Fruit fly (Drosophila melanogaster) whole organism, pupa: ENCODE measurements around the gene CG6028.
A peak's percentile ranks its signal among the peaks of the same experiment; 100 is the strongest.

Source experiments
- CG12605 ChIP-seq: fragments of 200-800 bp; sonication (Bioruptor generic); IDR thresholded peaks from 2 replicates; pipeline ENCODE4 v1.3.6; 2022; ENCODE audit warnings: missing biosample characterization, missing genetic modification characterization
- CG17806 ChIP-seq: fragments of 200-800 bp; sonication (Bioruptor generic); optimal IDR thresholded peaks from 2 replicates; lab custom pipeline; 2018; ENCODE audit warnings: missing biosample characterization, mild to moderate bottlenecking, missing genetic modification characterization, moderate library complexity
- CG32121 ChIP-seq: fragments of 200-800 bp; sonication (Bioruptor generic); IDR thresholded peaks from 2 replicates; pipeline ENCODE4 v1.3.6; 2022; ENCODE audit warnings: missing biosample characterization, missing genetic modification characterization
- CG8159 ChIP-seq: fragments of 200-800 bp; sonication (Bioruptor generic); optimal IDR thresholded peaks from 3 replicates; lab custom pipeline; 2018; ENCODE audit warnings: missing biosample characterization, mild to moderate bottlenecking, missing genetic modification characterization, moderate library complexity
- CG8301 ChIP-seq: fragments of 200-800 bp; sonication (Bioruptor generic); optimal IDR thresholded peaks from 2 replicates; lab custom pipeline; 2018; ENCODE audit warnings: missing biosample characterization, mild to moderate bottlenecking, missing genetic modification characterization
- EcR ChIP-seq: fragments of 200-800 bp; sonication (Bioruptor generic); optimal IDR thresholded peaks from 3 replicates; lab custom pipeline; 2019; ENCODE audit warnings: missing biosample characterization, missing genetic modification characterization, mild to moderate bottlenecking, moderate library complexity, missing genetic modification reagents
- Ets98B ChIP-seq: fragments of 200-800 bp; sonication (Bioruptor generic); IDR thresholded peaks from 2 replicates; pipeline ENCODE4 v1.3.6; 2022; ENCODE audit warnings: missing biosample characterization, missing genetic modification characterization
- Snoo ChIP-seq: fragments of 200-800 bp; sonication (Bioruptor generic); optimal IDR thresholded peaks from 3 replicates; lab custom pipeline; 2017; ENCODE audit warnings: missing biosample characterization, mild to moderate bottlenecking, missing genetic modification characterization, inconsistent platforms

dm6 chr3R:22018777-22019420, 6.4 kb downstream of the CG6028 start, which contains the start of gene Idh3b:
- TF ChIP-seq CG8159 (tag; lab: Kevin White, UChicago) (no peak), Snoo (peak; percentile 43), CG32121 (GFP tag; lab: Robert Waterston, UW) (no peak), CG17806 (tag; lab: Kevin White, UChicago) (no peak), EcR (GFP tag; lab: Kevin White, UChicago) (no peak), CG8301 (tag; lab: Kevin White, UChicago) (no peak), Ets98B (no peak; the same call in 1 of the 2 replicates), CG12605 (GFP tag; lab: Robert Waterston, UW) (no peak)
